Worm (Caenorhabditis elegans): ENCODE results near the gene T08B1.4.

- TF ChIP-seq fos-1 (tag; optimal IDR thresholded peaks at IDR 0.05) (no peak), lsy-2 (tag; optimal IDR thresholded peaks at IDR 0.05) (no peak), nhr-23 (tag; optimal IDR thresholded peaks at IDR 0.05) (no peak), unc-62 (GFP tag; optimal IDR thresholded peaks at IDR 0.05) (no peak)
These were observed 14.3 kb upstream of the T08B1.4 start, which contains the start of gene srj-15 for ce11 chrV:1964806-1965205.

Measured in whole organism, L2 larva.